Fruit fly (Drosophila melanogaster) whole organism, pupa: ENCODE data around the gene Cwc25.

Experiments
- CG10348 ChIP-seq: fragments of 200-800 bp; sonication (Bioruptor generic); IDR thresholded peaks from 2 replicates; pipeline ENCODE4 v1.3.6; 2022; ENCODE audit warnings: missing biosample characterization, missing genetic modification characterization
- CG12605 ChIP-seq: fragments of 200-800 bp; sonication (Bioruptor generic); IDR thresholded peaks from 2 replicates; pipeline ENCODE4 v1.3.6; 2022; ENCODE audit warnings: missing biosample characterization, missing genetic modification characterization
- CG13204 ChIP-seq: fragments of 200-800 bp; sonication (Bioruptor generic); optimal IDR thresholded peaks from 2 replicates; lab custom pipeline; 2018; ENCODE audit warnings: missing biosample characterization, mild to moderate bottlenecking, missing genetic modification characterization, moderate library complexity
- CG14655 ChIP-seq: fragments of 200-800 bp; sonication (Bioruptor generic); optimal IDR thresholded peaks from 3 replicates; lab custom pipeline; 2017; ENCODE audit warnings: mild to moderate bottlenecking, missing biosample characterization, missing genetic modification reagents, missing genetic modification characterization
- CG15710 ChIP-seq: fragments of 200-800 bp; sonication (Bioruptor generic); optimal IDR thresholded peaks from 2 replicates; lab custom pipeline; 2018; ENCODE audit warnings: missing biosample characterization, mild to moderate bottlenecking, missing genetic modification characterization, moderate library complexity
- CG17806 ChIP-seq: fragments of 200-800 bp; sonication (Bioruptor generic); optimal IDR thresholded peaks from 2 replicates; lab custom pipeline; 2018; ENCODE audit warnings: missing biosample characterization, mild to moderate bottlenecking, missing genetic modification characterization, moderate library complexity
- CG32121 ChIP-seq: fragments of 200-800 bp; sonication (Bioruptor generic); IDR thresholded peaks from 2 replicates; pipeline ENCODE4 v1.3.6; 2022; ENCODE audit warnings: missing biosample characterization, missing genetic modification characterization
- CG34367 ChIP-seq: fragments of 200-800 bp; sonication (Bioruptor generic); optimal IDR thresholded peaks from 2 replicates; lab custom pipeline; 2018; ENCODE audit warnings: missing biosample characterization, mild to moderate bottlenecking, missing genetic modification characterization
- CG4496 ChIP-seq: fragments of 200-800 bp; sonication (Bioruptor generic); IDR thresholded peaks from 3 replicates; pipeline ENCODE4 v1.3.6; 2022; ENCODE audit warnings: missing biosample characterization, missing genetic modification characterization
- CG8159 ChIP-seq: fragments of 200-800 bp; sonication (Bioruptor generic); optimal IDR thresholded peaks from 3 replicates; lab custom pipeline; 2018; ENCODE audit warnings: missing biosample characterization, mild to moderate bottlenecking, missing genetic modification characterization, moderate library complexity
- CG8301 ChIP-seq: fragments of 200-800 bp; sonication (Bioruptor generic); optimal IDR thresholded peaks from 2 replicates; lab custom pipeline; 2018; ENCODE audit warnings: missing biosample characterization, mild to moderate bottlenecking, missing genetic modification characterization
- CG9948 ChIP-seq: fragments of 200-800 bp; sonication (Bioruptor generic); optimal IDR thresholded peaks from 2 replicates; lab custom pipeline; 2018; ENCODE audit warnings: missing biosample characterization, mild to moderate bottlenecking, missing genetic modification characterization, moderate library complexity
- D1 ChIP-seq: fragments of 200-800 bp; sonication (Bioruptor generic); optimal IDR thresholded peaks from 2 replicates; lab custom pipeline; 2018; ENCODE audit warnings: missing biosample characterization, mild to moderate bottlenecking, missing genetic modification characterization, moderate library complexity
- EcR ChIP-seq: fragments of 200-800 bp; sonication (Bioruptor generic); optimal IDR thresholded peaks from 3 replicates; lab custom pipeline; 2019; ENCODE audit warnings: missing biosample characterization, missing genetic modification characterization, mild to moderate bottlenecking, moderate library complexity, missing genetic modification reagents
- Ets98B ChIP-seq: fragments of 200-800 bp; sonication (Bioruptor generic); IDR thresholded peaks from 2 replicates; pipeline ENCODE4 v1.3.6; 2022; ENCODE audit warnings: missing biosample characterization, missing genetic modification characterization
- Pif1A ChIP-seq: fragments of 200-800 bp; sonication (Bioruptor generic); optimal IDR thresholded peaks from 3 replicates; lab custom pipeline; 2016; ENCODE audit warnings: missing biosample characterization, missing genetic modification characterization
- Pif1B ChIP-seq: fragments of 200-800 bp; sonication (Bioruptor generic); optimal IDR thresholded peaks from 3 replicates; lab custom pipeline; 2016; ENCODE audit warnings: missing biosample characterization, missing genetic modification characterization
- Snoo ChIP-seq: fragments of 200-800 bp; sonication (Bioruptor generic); optimal IDR thresholded peaks from 3 replicates; lab custom pipeline; 2017; ENCODE audit warnings: missing biosample characterization, mild to moderate bottlenecking, missing genetic modification characterization, inconsistent platforms
- fd96Ca ChIP-seq: fragments of 200-800 bp; sonication (Bioruptor generic); IDR thresholded peaks from 3 replicates; pipeline ENCODE4 v1.3.6; 2022; ENCODE audit warnings: missing biosample characterization, missing genetic modification characterization
- gl ChIP-seq: fragments of 200-800 bp; sonication (Bioruptor generic); optimal IDR thresholded peaks from 2 replicates; lab custom pipeline; 2018; ENCODE audit warnings: missing biosample characterization, mild to moderate bottlenecking, missing genetic modification characterization
- rn ChIP-seq: fragments of 200-800 bp; sonication (Bioruptor generic); IDR thresholded peaks from 2 replicates; pipeline ENCODE4 v1.3.6; 2022; ENCODE audit warnings: missing biosample characterization, missing genetic modification characterization

The Cwc25 gene

DNA sequence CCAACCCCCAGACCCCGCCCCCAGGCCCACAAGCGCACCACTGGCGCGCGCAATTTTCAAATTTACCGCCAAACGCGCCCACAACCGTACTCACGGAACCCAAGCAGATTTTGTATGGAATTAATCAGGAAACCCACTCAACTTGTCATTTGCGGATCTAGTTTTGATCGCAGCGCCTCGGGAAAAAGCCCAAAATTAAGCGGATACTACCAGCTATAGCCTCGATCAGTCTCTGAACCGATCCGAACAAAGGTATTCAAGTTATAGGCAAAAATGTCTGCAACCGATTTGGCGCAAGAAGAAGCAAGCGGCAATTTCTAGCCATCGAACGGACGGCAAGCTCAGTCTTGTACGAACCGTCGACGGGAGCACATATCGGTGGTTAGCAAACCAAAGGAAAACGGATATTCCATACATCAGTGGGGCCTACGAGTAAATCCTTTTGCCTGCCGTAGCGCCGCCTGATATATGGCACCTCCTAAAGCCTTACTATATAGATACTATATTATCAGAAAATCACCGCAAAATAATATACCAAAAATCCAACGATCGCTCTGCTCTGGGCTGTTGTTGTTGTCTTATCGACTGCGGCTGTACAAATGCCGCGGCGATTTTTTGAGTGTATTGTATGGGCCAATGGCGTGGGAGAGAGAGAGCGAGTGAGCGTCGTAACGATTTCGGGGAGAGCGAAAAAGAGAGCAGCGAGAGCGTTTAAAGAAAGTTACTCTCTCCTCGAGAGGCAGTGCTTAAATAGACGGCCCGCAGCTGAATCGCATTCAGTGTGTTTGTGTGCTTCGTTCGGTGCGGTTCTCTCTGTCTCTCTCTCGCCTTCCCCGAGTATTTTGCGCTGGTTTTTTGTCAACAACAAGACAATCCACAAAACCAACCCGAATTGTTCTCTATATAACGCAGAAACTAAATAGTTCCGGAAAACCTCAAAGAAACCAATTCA, 7.8 kb downstream of the Cwc25 start, which contains the start of gene Pgk:
Gene Pgk (minus strand): TSS at position 609 of the 952 bp plus-strand sequence.
- TF ChIP-seq Pif1A (GFP tag; lab: Kevin White, UChicago) (peak; percentile 78), CG32121 (GFP tag; lab: Robert Waterston, UW) (no peak), rn (no peak), CG12605 (no peak), CG4496 (GFP tag; lab: Robert Waterston, UW) (no peak), D1 (tag; lab: Kevin White, UChicago) (peak; percentile 2), CG17806 (tag; lab: Kevin White, UChicago) (peak; percentile 52), CG15710 (tag; lab: Kevin White, UChicago) (peak; percentile 37), CG8159 (tag; lab: Kevin White, UChicago) (no peak), gl (tag; lab: Kevin White, UChicago) (no peak), Pif1B (GFP tag; lab: Kevin White, UChicago) (peak; percentile 74), EcR (peak; percentile 28), CG14655 (GFP tag; lab: Kevin White, UChicago) (peak; percentile 57), CG9948 (tag; lab: Kevin White, UChicago) (peak; percentile 27), fd96Ca (GFP tag; lab: Robert Waterston, UW) (no peak), Snoo (peak; percentile 43), CG10348 (GFP tag; lab: Robert Waterston, UW) (no peak), CG8301 (tag; lab: Kevin White, UChicago) (peak; percentile 48), CG13204 (GFP tag; lab: Kevin White, UChicago) (peak; percentile 20), CG34367 (tag; lab: Kevin White, UChicago) (peak; percentile 39), Ets98B (GFP tag; lab: Robert Waterston, UW) (no peak)

DNA sequence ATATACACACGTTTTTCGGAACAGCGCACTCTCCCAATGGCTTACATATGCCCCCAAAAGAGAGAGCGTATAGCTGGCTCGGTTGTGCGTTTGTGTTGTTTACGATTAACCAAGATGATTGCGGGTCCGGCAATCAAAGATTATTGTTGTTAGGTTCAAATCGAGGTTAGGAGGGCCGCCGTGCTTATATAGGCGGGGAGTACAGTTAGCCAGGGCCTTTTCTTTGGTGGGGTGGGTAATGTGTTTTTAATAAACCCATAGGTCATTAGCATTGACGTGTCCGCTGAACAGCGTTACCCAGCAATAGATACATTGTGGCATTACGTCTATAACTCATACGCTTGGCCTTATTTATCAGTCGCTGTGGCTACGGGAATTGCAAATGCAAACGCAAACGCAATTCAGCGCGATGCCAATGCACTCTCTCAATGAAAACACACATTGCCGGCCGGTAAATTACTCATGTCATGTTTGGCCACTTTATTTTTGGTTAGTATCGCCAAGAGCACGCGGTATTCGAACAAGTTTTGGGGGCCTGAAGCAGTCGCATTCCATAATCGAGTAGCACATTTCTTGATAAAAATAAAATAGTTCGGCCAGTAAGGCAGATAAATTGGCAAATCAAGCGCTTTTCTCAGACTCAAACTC, 9.0 kb downstream of the Cwc25 start:
- no peak for TF ChIP-seq CG13204 (GFP tag; lab: Kevin White, UChicago)
- TF ChIP-seq EcR = peak; percentile 78

DNA sequence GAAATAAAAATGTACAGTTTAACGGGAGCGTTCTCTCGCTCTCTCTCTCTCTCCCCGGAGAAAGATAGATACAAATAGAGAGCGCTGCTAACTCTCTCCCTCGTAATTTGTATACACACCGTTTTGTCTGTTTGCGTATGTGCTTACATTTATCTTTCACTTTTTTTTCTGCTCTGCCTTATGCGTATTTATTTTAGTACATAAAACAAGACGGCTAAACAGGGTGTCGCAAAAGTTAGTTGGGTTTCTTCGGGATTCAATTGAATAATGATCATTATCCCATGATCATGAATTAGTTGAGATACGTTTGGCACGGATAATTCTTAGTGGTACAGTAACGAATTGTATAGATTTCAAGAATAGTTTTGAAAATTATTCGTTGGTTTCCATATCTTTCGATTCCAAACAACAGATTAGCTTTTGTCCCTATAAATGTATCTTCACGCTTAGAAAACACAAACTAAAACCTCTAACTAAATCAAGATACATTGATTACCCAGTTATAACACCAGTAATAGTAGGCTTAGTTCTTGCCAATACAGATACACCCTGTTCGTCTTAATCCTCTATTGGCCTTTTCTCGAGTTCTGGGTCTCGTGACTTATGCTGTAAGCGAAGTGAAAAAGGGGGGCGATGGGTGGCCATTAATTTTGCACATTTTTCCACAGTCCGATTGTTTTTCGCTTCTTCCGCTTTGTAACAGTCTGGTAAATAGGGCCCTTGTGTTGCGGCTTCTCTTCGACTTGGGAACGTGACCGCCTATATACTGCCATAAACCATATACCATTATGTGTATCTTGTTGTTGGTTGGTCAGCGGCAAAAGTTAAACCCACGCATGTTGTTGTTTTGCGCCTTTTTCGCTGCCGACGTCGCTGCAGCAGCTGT, 9.8 kb downstream of the Cwc25 start:
- TF ChIP-seq gl (tag; lab: Kevin White, UChicago) (peak; percentile 74), CG17806 (tag; lab: Kevin White, UChicago) (peak; percentile 87), Ets98B (GFP tag; lab: Robert Waterston, UW) (no peak), fd96Ca (GFP tag; lab: Robert Waterston, UW) (no peak), CG8159 (tag; lab: Kevin White, UChicago) (peak; percentile 91), CG9948 (tag; lab: Kevin White, UChicago) (peak; percentile 86), CG13204 (GFP tag; lab: Kevin White, UChicago) (peak; percentile 43), EcR (peak; percentile 25), CG32121 (GFP tag; lab: Robert Waterston, UW) (no peak), CG10348 (GFP tag; lab: Robert Waterston, UW) (no peak), rn (no peak), CG14655 (GFP tag; lab: Kevin White, UChicago) (peak; percentile 97), D1 (tag; lab: Kevin White, UChicago) (no peak), Snoo (peak; percentile 84), CG8301 (tag; lab: Kevin White, UChicago) (peak; percentile 96), Pif1A (GFP tag; lab: Kevin White, UChicago) (peak; percentile 91), CG15710 (tag; lab: Kevin White, UChicago) (peak; percentile 87), Pif1B (GFP tag; lab: Kevin White, UChicago) (peak; percentile 87), CG34367 (tag; lab: Kevin White, UChicago) (peak; percentile 83)

DNA sequence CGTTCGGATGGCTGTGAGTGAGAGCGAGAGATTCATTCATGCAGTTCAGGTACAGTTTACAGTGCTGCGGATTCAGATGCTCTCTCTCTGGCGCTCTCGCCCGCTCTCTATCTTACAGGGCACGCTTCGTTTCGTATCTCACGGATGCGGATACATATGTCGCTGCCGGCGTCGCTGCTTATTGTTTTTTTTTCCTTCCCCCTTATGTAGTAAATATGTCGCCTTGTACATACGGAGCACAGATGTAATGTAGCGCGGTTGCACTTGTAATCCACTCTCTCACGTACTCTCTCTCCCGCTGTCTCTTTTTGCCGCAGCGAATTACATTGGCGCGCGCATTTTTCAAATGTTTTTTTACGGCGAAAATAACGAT, 10.4 kb downstream of the Cwc25 start:
- no peak for TF ChIP-seq rn
- no peak for TF ChIP-seq Snoo
- no peak for TF ChIP-seq CG13204 (GFP tag; lab: Kevin White, UChicago)
- no peak for TF ChIP-seq CG8159 (tag; lab: Kevin White, UChicago)
- TF ChIP-seq D1 (tag; lab: Kevin White, UChicago) = no peak
- no peak for TF ChIP-seq CG12605
- peak; percentile 61 for TF ChIP-seq gl (tag; lab: Kevin White, UChicago)
- TF ChIP-seq fd96Ca (GFP tag; lab: Robert Waterston, UW) = no peak
- TF ChIP-seq CG17806 (tag; lab: Kevin White, UChicago) = no peak
- TF ChIP-seq Pif1B (GFP tag; lab: Kevin White, UChicago) = peak; percentile 72
- no peak for TF ChIP-seq CG34367 (tag; lab: Kevin White, UChicago)
- TF ChIP-seq CG32121 (GFP tag; lab: Robert Waterston, UW) = no peak
- TF ChIP-seq EcR = peak; percentile 72
- no peak for TF ChIP-seq CG8301 (tag; lab: Kevin White, UChicago)
- no peak for TF ChIP-seq CG10348 (GFP tag; lab: Robert Waterston, UW)
- no peak for TF ChIP-seq Ets98B (GFP tag; lab: Robert Waterston, UW)
- TF ChIP-seq CG9948 (tag; lab: Kevin White, UChicago) = no peak
- TF ChIP-seq Pif1A (GFP tag; lab: Kevin White, UChicago) = peak; percentile 59
- no peak for TF ChIP-seq CG15710 (tag; lab: Kevin White, UChicago)
